Worm (Caenorhabditis elegans) whole organism, midembryonic: ENCODE measurements around the gene C17H12.12.

Experiments used
- T22C8.4 ChIP-seq: fragments of 200-800 bp; sonication (Bioruptor generic); IDR thresholded peaks from 2 replicates; pipeline ENCODE4 v1.3.6; 2022; ENCODE audit warnings: missing genetic modification characterization, missing compliant biosample characterization
- cog-1 ChIP-seq: sonication (generic microtip); optimal IDR thresholded peaks from 2 replicates; lab custom pipeline; 2016; ENCODE audit warnings: missing genetic modification characterization, missing compliant biosample characterization
- flt-1 ChIP-seq: fragments of 200-800 bp; sonication (Bioruptor generic); IDR thresholded peaks from 2 replicates; pipeline ENCODE4 v1.3.6; 2022; ENCODE audit warnings: missing genetic modification characterization, missing compliant biosample characterization
- klf-2 ChIP-seq: fragments of 200-800 bp; sonication (Bioruptor generic); conservative IDR thresholded peaks from 2 replicates; pipeline ENCODE4 v1.3.6; 2022; ENCODE audit warnings: missing genetic modification reagents, missing genetic modification characterization, missing compliant biosample characterization
- med-1 ChIP-seq: sonication (generic microtip); optimal IDR thresholded peaks from 2 replicates; lab custom pipeline; 2017; ENCODE audit warnings: missing genetic modification characterization, mild to moderate bottlenecking, missing compliant biosample characterization, antibody characterized with exemption, missing genetic modification reagents; ENCODE audit not compliant: insufficient read depth
- ref-1 ChIP-seq: fragments of 200-800 bp; sonication (Bioruptor generic); conservative IDR thresholded peaks from 2 replicates; pipeline ENCODE4 v1.3.6; 2022; ENCODE audit warnings: missing genetic modification reagents, missing genetic modification characterization, missing compliant biosample characterization
- tab-1 ChIP-seq: fragments of 200-800 bp; sonication (Bioruptor generic); IDR thresholded peaks from 2 replicates; pipeline ENCODE4 v1.3.6; 2022; ENCODE audit warnings: missing genetic modification characterization, missing compliant biosample characterization
- ztf-23 ChIP-seq: fragments of 200-800 bp; sonication (Bioruptor generic); IDR thresholded peaks from 2 replicates; pipeline ENCODE4 v1.3.6; 2022; ENCODE audit warnings: missing genetic modification reagents, missing genetic modification characterization, missing compliant biosample characterization
- ztf-29 ChIP-seq: fragments of 200-800 bp; sonication (Bioruptor generic); IDR thresholded peaks from 2 replicates; pipeline ENCODE4 v1.3.6; 2022; ENCODE audit warnings: missing genetic modification reagents, missing genetic modification characterization, missing compliant biosample characterization

The C17H12.12 gene

DNA sequence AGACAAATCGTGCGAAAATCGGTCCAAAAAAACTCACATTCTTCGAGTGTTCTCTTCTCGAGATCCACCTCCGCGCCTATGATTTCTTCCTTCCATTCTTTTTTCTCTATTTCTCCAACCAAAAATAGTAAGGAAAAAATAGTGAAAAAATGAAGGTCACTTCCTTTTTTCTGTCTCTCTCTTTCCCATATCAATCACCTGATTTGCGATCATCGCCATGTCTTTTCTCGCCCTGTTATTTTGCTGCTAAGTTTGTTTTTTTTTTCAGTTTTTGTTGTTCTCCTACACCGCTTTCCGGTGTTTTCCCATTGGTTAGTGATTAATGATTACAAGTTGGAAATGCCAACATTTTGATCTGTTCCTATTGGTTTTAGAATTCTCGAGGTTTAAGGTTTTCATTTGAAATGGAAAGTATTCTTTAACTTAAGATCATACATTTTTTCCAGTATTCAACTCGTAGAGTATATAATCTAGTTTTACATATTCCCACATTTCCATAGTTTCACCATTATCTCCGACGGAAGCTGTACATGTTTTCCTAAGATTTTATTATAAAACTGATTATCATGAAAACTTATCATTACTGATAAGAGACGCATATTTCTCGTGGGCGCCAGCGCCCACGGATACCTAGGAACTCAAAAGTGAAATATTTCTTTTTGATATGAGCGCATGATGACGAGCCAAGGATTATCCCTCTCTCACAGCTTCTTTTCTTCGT lies 46.0 kb downstream of the C17H12.12 start:
- TF ChIP-seq tab-1 = no peak
- TF ChIP-seq ztf-29 (GFP tag; lab: Robert Waterston, UW) = no peak
- TF ChIP-seq klf-2 (GFP tag; lab: Robert Waterston, UW) = no peak
- no peak for TF ChIP-seq ref-1 (GFP tag; lab: Robert Waterston, UW)
- TF ChIP-seq T22C8.4 = no peak
- no peak for TF ChIP-seq cog-1 (tag; lab: Kevin White, UChicago)
- TF ChIP-seq med-1 (GFP tag; lab: Kevin White, UChicago) = no peak
- no peak for TF ChIP-seq flt-1 (GFP tag; lab: Robert Waterston, UW)
- no peak for TF ChIP-seq ztf-23 (GFP tag; lab: Robert Waterston, UW)

ce11 chrIV:6842470-6843008 lies 46.8 kb downstream of the C17H12.12 start, which contains the start of gene lip-1:
lip-1 (plus strand) TSS chrIV:6842958.
- TF ChIP-seq T22C8.4 (no peak), med-1 (GFP tag; lab: Kevin White, UChicago) (no peak), ztf-23 (GFP tag; lab: Robert Waterston, UW) (no peak), cog-1 (tag; lab: Kevin White, UChicago) (no peak), ztf-29 (GFP tag; lab: Robert Waterston, UW) (no peak), ref-1 (GFP tag; lab: Robert Waterston, UW) (no peak), klf-2 (GFP tag; lab: Robert Waterston, UW) (no peak), flt-1 (GFP tag; lab: Robert Waterston, UW) (no peak), tab-1 (no peak)
